Fruit fly (Drosophila melanogaster): Measurements from ENCODE around the gene CG45413.
A peak's percentile ranks its signal among the peaks of the same experiment; 100 is the strongest.

The CG45413 gene

DNA sequence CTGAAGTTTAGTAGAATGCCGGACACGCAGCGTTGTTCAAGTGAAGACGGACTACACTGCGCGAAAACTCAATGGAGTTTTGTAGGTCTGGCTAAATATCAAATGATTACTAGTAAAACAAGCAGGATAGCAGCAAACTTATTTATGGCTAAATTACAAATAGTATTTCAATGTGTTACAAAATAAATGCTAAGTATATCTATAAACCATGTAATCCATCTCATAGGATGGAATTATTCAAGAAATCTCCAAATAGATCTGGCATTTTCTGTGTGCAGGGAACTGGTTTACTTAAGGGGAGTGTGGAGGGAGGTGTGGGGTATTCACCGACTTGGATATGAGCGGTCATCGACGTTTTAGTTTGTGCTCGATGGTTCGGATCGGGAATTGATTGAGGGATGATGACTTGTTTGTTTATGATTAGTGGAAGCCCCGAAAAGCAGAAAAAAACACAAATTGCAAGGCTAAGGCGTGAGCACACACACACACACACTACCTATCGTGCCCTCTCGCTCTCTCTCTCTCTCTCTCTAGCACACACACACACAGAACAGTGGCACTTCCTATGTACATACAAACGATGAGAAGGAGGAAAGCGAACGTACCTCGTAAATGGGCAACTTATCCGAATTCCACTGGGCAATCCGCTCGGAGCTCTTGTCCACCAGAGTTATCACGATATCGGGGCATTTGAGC, 32.2 kb upstream of the CG45413 start (continued):
- TF ChIP-seq pan (optimal IDR thresholded peaks at IDR 0.05) (no peak), pan (GFP tag; optimal IDR thresholded peaks at IDR 0.05 in 1 of 2, IDR thresholded peaks at IDR 0.05 in 1 of 2) (peak in 1 of 2 experiments; percentile 72), peb (GFP tag; IDR thresholded peaks at IDR 0.05) (0 out of 2 replicates have a peak, but pooled peaks have one; percentile 34), lov (optimal IDR thresholded peaks at IDR 0.05) (no peak), lov (GFP tag; IDR thresholded peaks at IDR 0.05) (no peak), dan (GFP tag; IDR thresholded peaks at IDR 0.05) (no peak), HHEX (GFP tag; optimal IDR thresholded peaks at IDR 0.05) (peak; percentile 82), abd-A (tag; optimal IDR thresholded peaks at IDR 0.05) (no peak), CG8924 (tag; optimal IDR thresholded peaks at IDR 0.05) (peak; percentile 88), ac (GFP tag; optimal IDR thresholded peaks at IDR 0.05) (peak; percentile 37), Stat92E (GFP tag; optimal IDR thresholded peaks at IDR 0.05) (peak in 1 of 3 experiments; percentile 25), bowl (GFP tag; IDR thresholded peaks at IDR 0.05) (peak; percentile 40; the same call in 1 of the 2 replicates), lilli (GFP tag; optimal IDR thresholded peaks at IDR 0.05) (peak; percentile 83), CkIIα-i1 (GFP tag; IDR thresholded peaks at IDR 0.05) (0 out of 2 replicates have a peak, but pooled peaks have one; percentile 57), sug (tag; optimal IDR thresholded peaks at IDR 0.05) (no peak), CG6683 (GFP tag; optimal IDR thresholded peaks at IDR 0.05) (peak; percentile 68), kni (GFP tag; optimal IDR thresholded peaks at IDR 0.05) (no peak), CG3407 (GFP tag; optimal IDR thresholded peaks at IDR 0.05) (peak; percentile 69), Ada2b (GFP tag; IDR thresholded peaks at IDR 0.05) (peak; percentile 74), Abd-B (GFP tag; optimal IDR thresholded peaks at IDR 0.05) (peak; percentile 68), Meics (GFP tag; optimal IDR thresholded peaks at IDR 0.05) (peak; percentile 81), CG4820 (GFP tag; optimal IDR thresholded peaks at IDR 0.05) (peak; percentile 83), PHDP (tag; optimal IDR thresholded peaks at IDR 0.05) (peak; percentile 86), CG17612 (GFP tag; IDR thresholded peaks at IDR 0.05) (peak; percentile 36; the same call in 1 of the 2 replicates), inv (GFP tag; IDR thresholded peaks at IDR 0.05; ENCODE audit: partially characterized antibody) (no peak), Xbp1 (GFP tag; optimal IDR thresholded peaks at IDR 0.05) (peak; percentile 85), Camta (GFP tag; optimal IDR thresholded peaks at IDR 0.05) (peak; percentile 87), CG4282 (GFP tag; optimal IDR thresholded peaks at IDR 0.05) (no peak), CG11723 (GFP tag; optimal IDR thresholded peaks at IDR 0.05) (peak; percentile 79), CG34376 (GFP tag; optimal IDR thresholded peaks at IDR 0.05) (no peak), CG3838 (GFP tag; optimal IDR thresholded peaks at IDR 0.05) (peak; percentile 42), Doc2 (GFP tag; IDR thresholded peaks at IDR 0.05) (no peak), CG8944 (GFP tag; optimal IDR thresholded peaks at IDR 0.05) (peak; percentile 79), CoRest (tag; optimal IDR thresholded peaks at IDR 0.05) (peak; percentile 88), dpn (GFP tag; optimal IDR thresholded peaks at IDR 0.05) (peak; percentile 82 to 83), aop (GFP tag; IDR thresholded peaks at IDR 0.05) (0 out of 2 replicates have a peak, but pooled peaks have one; percentile 2), CG12744 (GFP tag; optimal IDR thresholded peaks at IDR 0.05) (peak; percentile 41), HmgD (GFP tag; optimal IDR thresholded peaks at IDR 0.05) (peak; percentile 47), CG31224 (GFP tag; IDR thresholded peaks at IDR 0.05) (peak; percentile 50), CG4424 (GFP tag; optimal IDR thresholded peaks at IDR 0.05) (peak; percentile 83), CG15269 (tag; optimal IDR thresholded peaks at IDR 0.05) (peak; percentile 90), Doc3 (GFP tag; IDR thresholded peaks at IDR 0.05; ENCODE audit: partially characterized antibody) (no peak), gsb (GFP tag; IDR thresholded peaks at IDR 0.05) (peak; percentile 52), usp (GFP tag; optimal IDR thresholded peaks at IDR 0.05) (no peak), CG15479 (GFP tag; optimal IDR thresholded peaks at IDR 0.05) (no peak), sens-2 (GFP tag; IDR thresholded peaks at IDR 0.05) (0 out of 2 replicates have a peak, but pooled peaks have one; percentile 61), pzg (GFP tag; optimal IDR thresholded peaks at IDR 0.05) (no peak), CG14667 (GFP tag; IDR thresholded peaks at IDR 0.05) (peak; percentile 64), CG10654 (GFP tag; optimal IDR thresholded peaks at IDR 0.05) (peak; percentile 72), NK7.1 (GFP tag; optimal IDR thresholded peaks at IDR 0.05) (peak; percentile 48)

Measured in whole organism, embryonic.